Worm (Caenorhabditis elegans): Measurements from ENCODE around the gene srg-15.

DNA sequence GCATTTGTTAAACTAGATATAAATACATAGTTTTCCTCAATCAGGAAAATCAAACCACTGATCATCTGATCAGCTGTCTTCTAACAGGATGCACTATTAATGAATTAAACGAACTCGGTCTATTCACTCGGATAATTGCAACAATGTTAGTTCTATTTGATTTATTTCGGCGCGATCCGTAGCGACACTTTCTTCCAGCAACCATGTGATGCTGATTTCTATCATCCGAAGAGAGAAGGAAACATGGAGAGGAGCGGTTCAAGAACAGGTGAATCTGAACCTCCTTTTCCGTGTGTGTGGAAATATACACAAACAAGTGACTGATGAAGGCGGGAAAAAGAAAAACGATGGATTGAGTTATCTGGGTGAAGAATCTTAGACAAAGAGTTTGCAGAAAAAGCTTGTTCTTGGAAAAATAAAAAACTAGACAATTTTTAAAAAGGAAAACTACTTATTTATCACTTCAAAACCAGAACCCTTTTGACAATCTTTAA lies 21.6 kb upstream of the srg-15 start:
- TF ChIP-seq jun-1 (tag; optimal IDR thresholded peaks at IDR 0.05) (no peak), unc-62 (GFP tag; optimal IDR thresholded peaks at IDR 0.05) (no peak), ceh-9 (tag; optimal IDR thresholded peaks at IDR 0.05) (no peak), snpc-4 (tag; optimal IDR thresholded peaks at IDR 0.05) (no peak)
